Worm (Caenorhabditis elegans): ENCODE data around the gene rig-6.

Gene rig-6

ce11 chrII:4855489-4855888, 43.6 kb upstream of the rig-6 start (continued):
- TF ChIP-seq nhr-25 (tag; optimal IDR thresholded peaks at IDR 0.05; ENCODE audit: borderline replicate concordance, insufficient read depth) (no peak), spr-3 (GFP tag; optimal IDR thresholded peaks at IDR 0.05) (no peak), mep-1 (tag; optimal IDR thresholded peaks at IDR 0.05) (no peak), ama-1 (optimal IDR thresholded peaks at IDR 0.05) (no peak), zfp-3 (GFP tag; conservative IDR thresholded peaks at IDR 0.05) (no peak), F26F4.8 (GFP tag; conservative IDR thresholded peaks at IDR 0.05) (no peak), mxl-3 (GFP tag; optimal IDR thresholded peaks at IDR 0.05) (no peak), zip-2 (tag; optimal IDR thresholded peaks at IDR 0.05) (no peak), nhr-6 (tag; optimal IDR thresholded peaks at IDR 0.05) (no peak), pqm-1 (tag; optimal IDR thresholded peaks at IDR 0.05) (no peak), nhr-102 (tag; optimal IDR thresholded peaks at IDR 0.05) (no peak), F10B5.3 (tag; optimal IDR thresholded peaks at IDR 0.05) (no peak)

- TF ChIP-seq dmd-8 (GFP tag; IDR thresholded peaks at IDR 0.05) = no peak
- TF ChIP-seq Y5F2A.4 (GFP tag; optimal IDR thresholded peaks at IDR 0.05) = no peak
- no peak for TF ChIP-seq nhr-11 (tag; optimal IDR thresholded peaks at IDR 0.05)
- TF ChIP-seq snpc-1.2 (GFP tag; IDR thresholded peaks at IDR 0.05) = no peak
- TF ChIP-seq arid-1 (GFP tag; conservative IDR thresholded peaks at IDR 0.05) = no peak
- no peak for TF ChIP-seq sdz-12 (GFP tag; optimal IDR thresholded peaks at IDR 0.05)
- TF ChIP-seq daf-16 (GFP tag; optimal IDR thresholded peaks at IDR 0.05) = no peak
- TF ChIP-seq daf-16 (tag; optimal IDR thresholded peaks at IDR 0.05) = peak; percentile 11
- peak in 1 of 2 experiments; percentile 60 for TF ChIP-seq unc-62 (GFP tag; optimal IDR thresholded peaks at IDR 0.05 in 1 of 2)
- no peak for TF ChIP-seq unc-62 (tag; optimal IDR thresholded peaks at IDR 0.05)
- no peak for TF ChIP-seq lir-3 (tag; optimal IDR thresholded peaks at IDR 0.05)
- no peak for TF ChIP-seq egl-43 (GFP tag; IDR thresholded peaks at IDR 0.05)
- no peak for TF ChIP-seq tra-1 (GFP tag; IDR thresholded peaks at IDR 0.05)
- TF ChIP-seq madf-5 (GFP tag; IDR thresholded peaks at IDR 0.05) = no peak
- no peak for TF ChIP-seq fkh-10 (GFP tag; optimal IDR thresholded peaks at IDR 0.05)
- TF ChIP-seq daf-8 (GFP tag; IDR thresholded peaks at IDR 0.05) = no peak
- no peak for TF ChIP-seq zfp-3 (GFP tag; conservative IDR thresholded peaks at IDR 0.05)
- no peak for TF ChIP-seq madf-9 (GFP tag; conservative IDR thresholded peaks at IDR 0.05)
- TF ChIP-seq nhr-102 (tag; optimal IDR thresholded peaks at IDR 0.05) = no peak
- no peak for TF ChIP-seq ceh-32 (tag; optimal IDR thresholded peaks at IDR 0.05; ENCODE audit: poor library complexity)
- TF ChIP-seq ZK337.2 (GFP tag; IDR thresholded peaks at IDR 0.05) = no peak
- TF ChIP-seq mes-2 (tag; optimal IDR thresholded peaks at IDR 0.05; ENCODE audit: poor library complexity, severe bottlenecking) = no peak
- TF ChIP-seq zag-1 (tag; optimal IDR thresholded peaks at IDR 0.05) = no peak
- TF ChIP-seq nhr-28 (tag; optimal IDR thresholded peaks at IDR 0.05) = peak; percentile 18
- no peak for TF ChIP-seq nhr-237 (tag; optimal IDR thresholded peaks at IDR 0.05)
- TF ChIP-seq cey-2 (tag; optimal IDR thresholded peaks at IDR 0.05; ENCODE audit: borderline replicate concordance, insufficient read depth) = no peak
- no peak for TF ChIP-seq dve-1 (tag; optimal IDR thresholded peaks at IDR 0.05; ENCODE audit: insufficient read depth)
Observed at ce11 chrII:4854761-4855160, 42.9 kb upstream of the rig-6 start.

- TF ChIP-seq ZK546.5 (tag; optimal IDR thresholded peaks at IDR 0.05) (no peak), unc-130 (GFP tag; optimal IDR thresholded peaks at IDR 0.05) (peak; percentile 52), F10B5.3 (tag; optimal IDR thresholded peaks at IDR 0.05) (peak; percentile 93), Y75B8A.6 (GFP tag; IDR thresholded peaks at IDR 0.05) (no peak), nhr-6 (tag; optimal IDR thresholded peaks at IDR 0.05) (peak; percentile 93), nhr-111 (GFP tag; optimal IDR thresholded peaks at IDR 0.05) (no peak), egl-43 (GFP tag; IDR thresholded peaks at IDR 0.05) (peak; percentile 77), D1046.2 (GFP tag; IDR thresholded peaks at IDR 0.05) (no peak), nhr-11 (tag; optimal IDR thresholded peaks at IDR 0.05) (peak; percentile 84), T26A8.4 (GFP tag; IDR thresholded peaks at IDR 0.05) (peak; percentile 95), ama-1 (optimal IDR thresholded peaks at IDR 0.05) (no peak), nhr-28 (tag; optimal IDR thresholded peaks at IDR 0.05) (peak; percentile 83), mxl-2 (GFP tag; conservative IDR thresholded peaks at IDR 0.05) (peak; percentile 80), daf-8 (GFP tag; IDR thresholded peaks at IDR 0.05) (no peak), madf-5 (GFP tag; IDR thresholded peaks at IDR 0.05) (no peak), nhr-10 (tag; optimal IDR thresholded peaks at IDR 0.05) (no peak), snpc-1.2 (GFP tag; IDR thresholded peaks at IDR 0.05) (peak; percentile 73; the same call in 1 of the 2 replicates), nhr-77 (tag; optimal IDR thresholded peaks at IDR 0.05) (peak; percentile 93), attf-4 (tag; optimal IDR thresholded peaks at IDR 0.05) (no peak), zip-11 (GFP tag; IDR thresholded peaks at IDR 0.05) (no peak), fkh-10 (GFP tag; optimal IDR thresholded peaks at IDR 0.05) (peak; percentile 86), lin-29 (GFP tag; IDR thresholded peaks at IDR 0.05) (peak; percentile 87)
Observed at ce11 chrII:4851594-4852106, 39.8 kb upstream of the rig-6 start, which contains the start of gene dnj-9. Gene dnj-9 (plus strand): TSS chrII:4852056.
